Fruit fly (Drosophila melanogaster) whole organism, embryonic: ENCODE measurements around the gene CG42554.
A peak's percentile ranks its signal among the peaks of the same experiment; 100 is the strongest.

Source experiments
- Antp ChIP-seq: fragments of 200-800 bp; sonication (Bioruptor generic); optimal IDR thresholded peaks from 3 replicates; lab custom pipeline; 2016; ENCODE audit warnings: missing biosample characterization, missing genetic modification characterization
- Awh ChIP-seq: fragments of 200-800 bp; sonication (Bioruptor generic); IDR thresholded peaks from 2 replicates; pipeline ENCODE4, ENCODE4 v1.3.6; 2022; ENCODE audit warnings: missing biosample characterization, missing genetic modification characterization
- CG12391 ChIP-seq: fragments of 200-800 bp; sonication (Bioruptor generic); optimal IDR thresholded peaks from 3 replicates; lab custom pipeline; 2018; ENCODE audit warnings: missing biosample characterization, mild to moderate bottlenecking, missing genetic modification characterization, moderate library complexity
- CG15514 ChIP-seq: fragments of 200-800 bp; sonication (Bioruptor generic); optimal IDR thresholded peaks from 3 replicates; lab custom pipeline; 2017; ENCODE audit warnings: missing biosample characterization, missing genetic modification characterization, mild to moderate bottlenecking, moderate library complexity, missing genetic modification reagents
- CG17385 ChIP-seq: fragments of 200-800 bp; sonication (Bioruptor generic); optimal IDR thresholded peaks from 3 replicates; lab custom pipeline; 2018; ENCODE audit warnings: missing biosample characterization, mild to moderate bottlenecking, missing genetic modification characterization
- CG18262 ChIP-seq: fragments of 200-800 bp; optimal IDR thresholded peaks from 3 replicates; lab custom pipeline; 2019; ENCODE audit warnings: missing biosample characterization, mild to moderate bottlenecking, missing genetic modification characterization, moderate library complexity
- CG1832 ChIP-seq: fragments of 200-800 bp; sonication (Bioruptor generic); optimal IDR thresholded peaks from 2 replicates; lab custom pipeline; 2017; ENCODE audit warnings: missing biosample characterization, mild to moderate bottlenecking, missing genetic modification characterization, inconsistent platforms
- CG2712 ChIP-seq: fragments of 200-800 bp; optimal IDR thresholded peaks from 3 replicates; lab custom pipeline; 2019; ENCODE audit warnings: missing biosample characterization, mild to moderate bottlenecking, missing genetic modification characterization, moderate library complexity
- CG31441 ChIP-seq: fragments of 200-800 bp; sonication (Bioruptor generic); IDR thresholded peaks from 2 replicates; pipeline ENCODE4 v1.3.6; 2022; ENCODE audit warnings: missing biosample characterization, missing genetic modification characterization
- CG42726 ChIP-seq: fragments of 200-800 bp; sonication (Bioruptor generic); IDR thresholded peaks from 2 replicates; pipeline ENCODE4 v1.3.6; 2022; ENCODE audit warnings: missing biosample characterization, missing genetic modification characterization; ENCODE audit not compliant: partially characterized antibody
- CG4360 ChIP-seq: fragments of 200-800 bp; sonication (Bioruptor generic); IDR thresholded peaks from 2 replicates; pipeline ENCODE4 v1.3.6; 2022; ENCODE audit warnings: missing biosample characterization, missing genetic modification characterization
- CG6254 ChIP-seq: fragments of 200-800 bp; sonication (Bioruptor generic); optimal IDR thresholded peaks from 3 replicates; lab custom pipeline; 2017; ENCODE audit warnings: mild to moderate bottlenecking, missing biosample characterization, missing genetic modification reagents, missing genetic modification characterization
- CG6791 ChIP-seq: fragments of 200-800 bp; sonication (Bioruptor generic); IDR thresholded peaks from 3 replicates; pipeline ENCODE4 v1.3.6; 2022; ENCODE audit warnings: missing biosample characterization, missing genetic modification characterization; ENCODE audit not compliant: partially characterized antibody
- CG7271 ChIP-seq: fragments of 200-800 bp; sonication (Bioruptor generic); optimal IDR thresholded peaks from 2 replicates; lab custom pipeline; 2018; ENCODE audit warnings: missing biosample characterization, mild to moderate bottlenecking, missing genetic modification characterization, moderate library complexity
- CG8388 ChIP-seq: fragments of 200-800 bp; sonication (Bioruptor generic); optimal IDR thresholded peaks from 2 replicates; lab custom pipeline; 2019; ENCODE audit warnings: missing biosample characterization, mild to moderate bottlenecking, missing genetic modification characterization, moderate library complexity
- CG8924 ChIP-seq: fragments of 200-800 bp; optimal IDR thresholded peaks from 3 replicates; lab custom pipeline; 2019; ENCODE audit warnings: missing biosample characterization, mild to moderate bottlenecking, missing genetic modification characterization, moderate library complexity
- CG9727 ChIP-seq: fragments of 200-800 bp; sonication (Bioruptor generic); optimal IDR thresholded peaks from 3 replicates; lab custom pipeline; 2017; ENCODE audit warnings: missing biosample characterization, mild to moderate bottlenecking, missing genetic modification characterization
- CoRest ChIP-seq: fragments of 200-800 bp; sonication (Bioruptor generic); optimal IDR thresholded peaks from 3 replicates; lab custom pipeline; 2018; ENCODE audit warnings: missing biosample characterization, mild to moderate bottlenecking, missing genetic modification characterization, moderate library complexity
- D ChIP-seq, 2 experiments: fragments of 200-800 bp in 1 of 2; fragments of >200 bp in 1 of 2; sonication (Bioruptor generic) in 1 of 2; optimal IDR thresholded peaks; 2 replicates in 1 of 2; 3 replicates in 1 of 2; lab custom pipeline; 2017; ENCODE audit warnings: mild to moderate bottlenecking in 1 of 2, missing biosample characterization in 1 of 2, missing genetic modification characterization in 1 of 2, missing genetic modification reagents in 1 of 2
- H15 ChIP-seq: fragments of 200-800 bp; sonication (Bioruptor generic); IDR thresholded peaks from 3 replicates; pipeline ENCODE4 v1.3.6; 2022; ENCODE audit warnings: missing biosample characterization, missing genetic modification characterization
- Hmr ChIP-seq: fragments of 200-800 bp; sonication (Bioruptor generic); optimal IDR thresholded peaks from 3 replicates; lab custom pipeline; 2017; ENCODE audit warnings: mild to moderate bottlenecking, missing biosample characterization, missing genetic modification reagents, missing genetic modification characterization
- Hmx ChIP-seq: fragments of 200-800 bp; sonication (Bioruptor generic); optimal IDR thresholded peaks from 2 replicates; lab custom pipeline; 2016; ENCODE audit warnings: missing biosample characterization, missing genetic modification characterization
- Hr3 ChIP-seq: fragments of 200-800 bp; sonication (Bioruptor generic); optimal IDR thresholded peaks from 3 replicates; lab custom pipeline; 2016; ENCODE audit warnings: missing biosample characterization, missing genetic modification characterization
- Hr51 ChIP-seq, 2 experiments: fragments of 200-800 bp; sonication (Bioruptor generic); optimal IDR thresholded peaks; 2 replicates in 1 of 2; 3 replicates in 1 of 2; lab custom pipeline; 2016 to 2018; ENCODE audit warnings: missing biosample characterization in 2 of 2, missing genetic modification characterization in 2 of 2, mild to moderate bottlenecking in 1 of 2, moderate library complexity in 1 of 2
- PHDP ChIP-seq: fragments of 200-800 bp; sonication (Bioruptor generic); optimal IDR thresholded peaks from 3 replicates; lab custom pipeline; 2018; ENCODE audit warnings: missing biosample characterization, mild to moderate bottlenecking, missing genetic modification characterization, moderate library complexity
- Ssrp ChIP-seq: fragments of 200-800 bp; sonication (Bioruptor generic); optimal IDR thresholded peaks from 2 replicates; lab custom pipeline; 2018; ENCODE audit warnings: missing biosample characterization, mild to moderate bottlenecking, missing genetic modification characterization, moderate library complexity
- Taf1 ChIP-seq: fragments of 200-800 bp; sonication (Bioruptor generic); IDR thresholded peaks from 2 replicates; pipeline ENCODE4 v1.3.6; 2022; ENCODE audit warnings: missing biosample characterization, missing genetic modification characterization
- Xbp1 ChIP-seq: fragments of 200-800 bp; sonication (Bioruptor generic); optimal IDR thresholded peaks from 3 replicates; lab custom pipeline; 2016; ENCODE audit warnings: missing biosample characterization, mild to moderate bottlenecking, missing genetic modification characterization
- amos ChIP-seq: fragments of 200-800 bp; sonication (Bioruptor generic); IDR thresholded peaks from 2 replicates; pipeline ENCODE4 v1.3.6; 2022; ENCODE audit warnings: missing biosample characterization, missing genetic modification characterization; ENCODE audit not compliant: partially characterized antibody
- bcd ChIP-seq: fragments of 200-800 bp; sonication (Bioruptor generic); optimal IDR thresholded peaks from 2 replicates; lab custom pipeline; 2017; ENCODE audit warnings: missing biosample characterization, mild to moderate bottlenecking, missing genetic modification characterization
- bsh ChIP-seq, 2 experiments: fragments of 200-800 bp; sonication (Bioruptor generic); optimal IDR thresholded peaks; 2 replicates each; lab custom pipeline; 2017 to 2018; ENCODE audit warnings: mild to moderate bottlenecking in 2 of 2, missing biosample characterization in 2 of 2, missing genetic modification characterization in 2 of 2, moderate library complexity in 1 of 2
- croc ChIP-seq: fragments of 200-800 bp; sonication (Bioruptor generic); conservative IDR thresholded peaks from 3 replicates; pipeline ENCODE4 v1.3.6; 2022; ENCODE audit warnings: missing biosample characterization, missing genetic modification characterization
- danr ChIP-seq: fragments of 200-800 bp; sonication (Bioruptor generic); IDR thresholded peaks from 2 replicates; pipeline ENCODE4 v1.3.6; 2022; ENCODE audit warnings: missing biosample characterization, missing genetic modification characterization
- dati ChIP-seq: fragments of 200-800 bp; sonication (Bioruptor generic); IDR thresholded peaks from 2 replicates; pipeline ENCODE4 v1.3.6; 2022; ENCODE audit warnings: missing biosample characterization, missing genetic modification characterization
- eve ChIP-seq, 2 experiments: fragments of >200 bp; optimal IDR thresholded peaks; 2 replicates each; lab custom pipeline; 2017; ENCODE audit warnings: missing biosample characterization in 2 of 2, missing genetic modification characterization in 2 of 2
- gce ChIP-seq: fragments of 200-800 bp; sonication (Bioruptor generic); IDR thresholded peaks from 3 replicates; pipeline ENCODE4 v1.3.6; 2022; ENCODE audit warnings: missing biosample characterization, missing genetic modification characterization
- grn ChIP-seq: fragments of 200-800 bp; sonication (Bioruptor generic); optimal IDR thresholded peaks from 3 replicates; lab custom pipeline; 2017; ENCODE audit warnings: missing biosample characterization, missing genetic modification characterization
- gro ChIP-seq: fragments of 200-800 bp; sonication (Bioruptor generic); optimal IDR thresholded peaks from 2 replicates; lab custom pipeline; 2016; ENCODE audit warnings: missing biosample characterization, missing genetic modification characterization
- gsb-n ChIP-seq: fragments of 200-800 bp; sonication (Bioruptor generic); optimal IDR thresholded peaks from 3 replicates; lab custom pipeline; 2018; ENCODE audit warnings: missing biosample characterization, mild to moderate bottlenecking, missing genetic modification characterization
- gt ChIP-seq: fragments of 200-800 bp; sonication (Bioruptor generic); IDR thresholded peaks from 2 replicates; pipeline ENCODE4 v1.3.6; 2022; ENCODE audit warnings: missing biosample characterization, missing genetic modification characterization
- hbn ChIP-seq: fragments of 200-800 bp; sonication (Bioruptor generic); IDR thresholded peaks from 2 replicates; pipeline ENCODE4 v1.3.6; 2022; ENCODE audit warnings: missing biosample characterization, missing genetic modification characterization; ENCODE audit not compliant: partially characterized antibody
- hth ChIP-seq: fragments of >200 bp; optimal IDR thresholded peaks from 2 replicates; lab custom pipeline; 2017; ENCODE audit warnings: inconsistent platforms
- mld ChIP-seq: fragments of 200-800 bp; sonication (Bioruptor generic); IDR thresholded peaks from 3 replicates; pipeline ENCODE4 v1.3.6; 2022; ENCODE audit warnings: missing biosample characterization, missing genetic modification characterization; ENCODE audit not compliant: partially characterized antibody
- otp ChIP-seq: fragments of 200-800 bp; sonication (Bioruptor generic); IDR thresholded peaks from 3 replicates; pipeline ENCODE4, ENCODE4 v1.3.6; 2022; ENCODE audit warnings: missing biosample characterization, missing genetic modification characterization
- pan ChIP-seq, 4 experiments: fragments of >200 bp in 3 of 4; fragments of 200-800 bp in 1 of 4; sonication (Bioruptor generic) in 1 of 4; optimal IDR thresholded peaks in 3 of 4; IDR thresholded peaks in 1 of 4; 2 replicates each; pipeline versions ENCODE4 v1.3.6 to Lab custom; 2017 to 2022; ENCODE audit warnings: missing biosample characterization in 2 of 4, missing genetic modification characterization in 2 of 4, mixed read lengths in 1 of 4
- tap ChIP-seq: fragments of 200-800 bp; optimal IDR thresholded peaks from 3 replicates; lab custom pipeline; 2019; ENCODE audit warnings: missing biosample characterization, mild to moderate bottlenecking, missing genetic modification characterization, moderate library complexity
- vvl ChIP-seq: fragments of 200-800 bp; sonication (Bioruptor generic); IDR thresholded peaks from 2 replicates; pipeline ENCODE4 v1.3.6; 2022; ENCODE audit warnings: missing biosample characterization, missing genetic modification characterization

Gene CG42554

DNA sequence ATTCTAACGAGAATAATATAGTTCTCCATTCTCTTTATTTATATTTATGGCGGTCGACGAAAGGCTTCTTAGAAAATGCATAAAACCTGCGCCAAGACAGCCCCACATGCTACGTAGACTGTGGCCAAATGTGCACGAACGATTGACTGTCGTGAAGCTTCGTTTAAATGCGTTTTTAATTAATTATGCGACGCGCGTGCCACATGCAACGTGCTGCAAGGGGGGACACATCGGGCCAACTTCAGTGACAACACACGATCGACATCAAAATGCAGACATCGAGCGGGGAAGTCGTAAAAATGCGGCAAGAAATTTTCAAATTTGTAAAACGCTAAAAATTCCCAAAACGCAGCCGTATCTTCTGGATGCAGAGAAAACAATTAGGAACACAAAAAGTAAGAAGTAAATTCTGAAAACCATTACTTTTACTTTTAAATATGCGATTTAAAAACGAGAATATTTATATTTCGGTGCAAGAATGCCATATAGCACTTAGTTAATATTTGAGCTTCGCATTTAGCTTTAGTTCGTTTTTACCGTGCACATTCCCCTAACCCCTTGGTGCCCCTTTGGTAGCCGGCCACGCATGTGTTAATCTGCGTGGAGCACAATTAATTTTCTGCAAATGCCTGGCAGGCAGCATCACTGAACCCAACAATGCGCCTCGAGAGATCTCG is 35.5 kb upstream of the CG42554 start:
- peak; percentile 43; the same call in 1 of the 3 replicates for TF ChIP-seq gce (GFP tag; lab: Robert Waterston, UW)
- TF ChIP-seq grn (GFP tag; lab: Kevin White, UChicago): no peak
- peak; percentile 41 for TF ChIP-seq CG8388 (GFP tag; lab: Kevin White, UChicago)
- TF ChIP-seq croc (GFP tag; lab: Robert Waterston, UW): peak; percentile 42; the same call in 2 of the 3 replicates
- peak; percentile 57 for TF ChIP-seq Awh (GFP tag; lab: Robert Waterston, UW)
- no peak for TF ChIP-seq Hmr (GFP tag; lab: Kevin White, UChicago)
- peak; percentile 62 for TF ChIP-seq CG6254 (GFP tag; lab: Kevin White, UChicago)
- no peak for TF ChIP-seq CG1832 (GFP tag; lab: Kevin White, UChicago)
- peak; percentile 19 for TF ChIP-seq CG17385 (GFP tag; lab: Kevin White, UChicago)
- TF ChIP-seq PHDP (tag; lab: Kevin White, UChicago): peak; percentile 28
- no peak for TF ChIP-seq hbn
- TF ChIP-seq otp (GFP tag; lab: Robert Waterston, UW): peak; percentile 72; the same call in 1 of the 3 replicates
- TF ChIP-seq bcd (GFP tag; lab: Kevin White, UChicago): no peak
- no peak for TF ChIP-seq CG15514
- TF ChIP-seq gt (GFP tag; lab: Robert Waterston, UW): no peak; the same call in 1 of the 2 replicates
- TF ChIP-seq Hmx (GFP tag; lab: Kevin White, UChicago): no peak
- peak; percentile 61 for TF ChIP-seq CG2712 (tag; lab: Kevin White, UChicago)
- TF ChIP-seq amos (GFP tag; lab: Robert Waterston, UW): no peak
- TF ChIP-seq CG4360: no peak; the same call in 1 of the 2 replicates
- 0 out of 2 replicates have a peak, but pooled peaks have one; percentile 29 for TF ChIP-seq danr (GFP tag; lab: Robert Waterston, UW)
- peak; percentile 15 for TF ChIP-seq CG9727 (GFP tag; lab: Kevin White, UChicago)
- TF ChIP-seq hth (lab: Kevin White, UChicago): no peak
- TF ChIP-seq Ssrp: peak; percentile 49
- TF ChIP-seq CG31441 (GFP tag; lab: Robert Waterston, UW): peak; percentile 56; the same call in 1 of the 2 replicates
- TF ChIP-seq bsh (GFP tag; optimal IDR thresholded peaks at IDR 0.05; lab: Kevin White, UChicago): peak; percentile 15 to 73
- peak; percentile 64 for TF ChIP-seq CG18262
- TF ChIP-seq eve (GFP tag; optimal IDR thresholded peaks at IDR 0.05; lab: Kevin White, UChicago): peak in 1 of 2 experiments; percentile 57
- no peak for TF ChIP-seq CoRest (tag; lab: Kevin White, UChicago)
- TF ChIP-seq dati: no peak
- TF ChIP-seq Hr51 (GFP tag; optimal IDR thresholded peaks at IDR 0.05; lab: Kevin White, UChicago): peak in 1 of 2 experiments; percentile 20
- no peak for TF ChIP-seq Hr3
- peak; percentile 21 for TF ChIP-seq gsb-n (tag; lab: Kevin White, UChicago)
- TF ChIP-seq H15 (GFP tag; lab: Robert Waterston, UW): no peak
- TF ChIP-seq D (optimal IDR thresholded peaks at IDR 0.05; lab: Kevin White, UChicago): no peak
- peak; percentile 65 for TF ChIP-seq D (GFP tag; optimal IDR thresholded peaks at IDR 0.05; lab: Kevin White, UChicago)
- TF ChIP-seq CG7271 (tag; lab: Kevin White, UChicago): no peak
- peak; percentile 64; the same call in 1 of the 2 replicates for TF ChIP-seq vvl (GFP tag; lab: Robert Waterston, UW)
- no peak for TF ChIP-seq pan (optimal IDR thresholded peaks at IDR 0.05; lab: Kevin White, UChicago)
- TF ChIP-seq pan (GFP tag; optimal IDR thresholded peaks at IDR 0.05 in 1 of 2, IDR thresholded peaks at IDR 0.05 in 1 of 2): peak in 1 of 2 experiments; percentile 41
- TF ChIP-seq gro (GFP tag; lab: Kevin White, UChicago): no peak
- no peak for TF ChIP-seq CG6791 (GFP tag; lab: Robert Waterston, UW)
- TF ChIP-seq CG8924: peak; percentile 18
- TF ChIP-seq Xbp1: peak; percentile 40
- no peak for TF ChIP-seq mld (GFP tag; lab: Robert Waterston, UW)
- no peak for TF ChIP-seq Taf1 (GFP tag; lab: Robert Waterston, UW)
- TF ChIP-seq CG12391 (tag; lab: Kevin White, UChicago): peak; percentile 42
- no peak for TF ChIP-seq CG42726 (GFP tag; lab: Robert Waterston, UW)
- TF ChIP-seq tap (tag; lab: Kevin White, UChicago): peak; percentile 17
- peak; percentile 5 for TF ChIP-seq Antp (GFP tag; lab: Kevin White, UChicago)
